Fruit fly (Drosophila melanogaster) whole organism, adult: ENCODE data around the gene dysc.

ENCODE experiments used
- CG11617 ChIP-seq: fragments of 200-800 bp; sonication (Bioruptor generic); optimal IDR thresholded peaks from 2 replicates; lab custom pipeline; 2017; ENCODE audit warnings: mild to moderate bottlenecking, missing biosample characterization, missing genetic modification reagents, missing genetic modification characterization
- CG12768 ChIP-seq: fragments of 200-800 bp; sonication (Bioruptor generic); optimal IDR thresholded peaks from 2 replicates; lab custom pipeline; 2017; ENCODE audit warnings: missing biosample characterization, missing genetic modification characterization, mild to moderate bottlenecking, moderate library complexity, missing genetic modification reagents
- CG14711 ChIP-seq: fragments of 200-800 bp; sonication (Bioruptor generic); optimal IDR thresholded peaks from 2 replicates; lab custom pipeline; 2018; ENCODE audit warnings: missing biosample characterization, mild to moderate bottlenecking, missing genetic modification characterization, moderate library complexity
- CG1620 ChIP-seq: fragments of 200-800 bp; sonication (Bioruptor generic); optimal IDR thresholded peaks from 2 replicates; lab custom pipeline; 2016; ENCODE audit warnings: missing biosample characterization, missing genetic modification characterization
- CG33017 ChIP-seq: fragments of 200-800 bp; sonication (Bioruptor generic); optimal IDR thresholded peaks from 2 replicates; lab custom pipeline; 2018; ENCODE audit warnings: missing biosample characterization, mild to moderate bottlenecking, missing genetic modification characterization, moderate library complexity
- CG5204 ChIP-seq: fragments of 200-800 bp; sonication (Bioruptor generic); optimal IDR thresholded peaks from 2 replicates; lab custom pipeline; 2016; ENCODE audit warnings: missing biosample characterization, missing genetic modification characterization
- CG7045 ChIP-seq: fragments of 200-800 bp; sonication (Bioruptor generic); optimal IDR thresholded peaks from 2 replicates; lab custom pipeline; 2017; ENCODE audit warnings: missing biosample characterization, mild to moderate bottlenecking, missing genetic modification characterization
- CG7101 ChIP-seq: fragments of 200-800 bp; sonication (Bioruptor generic); optimal IDR thresholded peaks from 2 replicates; lab custom pipeline; 2018; ENCODE audit warnings: missing biosample characterization, mild to moderate bottlenecking, missing genetic modification characterization, moderate library complexity
- Clk ChIP-seq: fragments of 200-800 bp; sonication (Bioruptor generic); optimal IDR thresholded peaks from 2 replicates; lab custom pipeline; 2017; ENCODE audit warnings: missing biosample characterization, missing genetic modification characterization
- Crg-1 ChIP-seq: fragments of 200-800 bp; sonication (Bioruptor generic); optimal IDR thresholded peaks from 2 replicates; lab custom pipeline; 2016; ENCODE audit warnings: missing biosample characterization, missing genetic modification characterization
- Hr96 ChIP-seq: fragments of 200-800 bp; sonication (Bioruptor generic); optimal IDR thresholded peaks from 2 replicates; lab custom pipeline; 2016; ENCODE audit warnings: missing biosample characterization, missing genetic modification characterization
- Mnt ChIP-seq: fragments of 200-800 bp; sonication (Bioruptor generic); optimal IDR thresholded peaks from 2 replicates; lab custom pipeline; 2016; ENCODE audit warnings: missing biosample characterization, mild to moderate bottlenecking, missing genetic modification characterization
- bab1 ChIP-seq: fragments of 200-800 bp; sonication (Bioruptor generic); optimal IDR thresholded peaks from 3 replicates; lab custom pipeline; 2019; ENCODE audit warnings: missing biosample characterization, mild to moderate bottlenecking, missing genetic modification characterization, moderate library complexity
- cic ChIP-seq: fragments of 200-800 bp; sonication (Bioruptor generic); optimal IDR thresholded peaks from 2 replicates; lab custom pipeline; 2017; ENCODE audit warnings: missing biosample characterization, mild to moderate bottlenecking, missing genetic modification characterization, moderate library complexity
- cnc ChIP-seq, 2 experiments: fragments of >200 bp; optimal IDR thresholded peaks; 2 replicates each; lab custom pipeline; 2017
- kay ChIP-seq: fragments of 200-800 bp; sonication (Bioruptor generic); peaks from one replicate; lab custom pipeline; 2016; ENCODE audit warnings: missing biosample characterization, missing genetic modification characterization, borderline replicate concordance
- ovo ChIP-seq: fragments of 200-800 bp; sonication (Bioruptor generic); optimal IDR thresholded peaks from 2 replicates; lab custom pipeline; 2016; ENCODE audit warnings: missing biosample characterization, missing genetic modification characterization
- pad ChIP-seq: fragments of 200-800 bp; sonication (Bioruptor generic); optimal IDR thresholded peaks from 3 replicates; lab custom pipeline; 2017; ENCODE audit warnings: missing biosample characterization, missing genetic modification characterization, mild to moderate bottlenecking, moderate library complexity, missing genetic modification reagents
- tj ChIP-seq: fragments of 200-800 bp; sonication (Bioruptor generic); optimal IDR thresholded peaks from 3 replicates; lab custom pipeline; 2017; ENCODE audit warnings: missing biosample characterization, mild to moderate bottlenecking, missing genetic modification characterization, moderate library complexity
- toe ChIP-seq: fragments of 200-800 bp; sonication (Bioruptor generic); optimal IDR thresholded peaks from 2 replicates; lab custom pipeline; 2016; ENCODE audit warnings: missing biosample characterization, missing genetic modification characterization

The dysc gene

dm6 chr3L:13863365-13863775 is 39.7 kb downstream of the dysc start:
- no peak for TF ChIP-seq bab1 (GFP tag; lab: Kevin White, UChicago)
- TF ChIP-seq CG7101 (tag; lab: Kevin White, UChicago), result no peak
- TF ChIP-seq pad (GFP tag; lab: Kevin White, UChicago), result no peak
- TF ChIP-seq CG1620 (GFP tag; lab: Kevin White, UChicago), result no peak
- no peak for TF ChIP-seq cic
- no peak for TF ChIP-seq kay (GFP tag; lab: Kevin White, UChicago)
- TF ChIP-seq CG7045 (GFP tag; lab: Kevin White, UChicago), result no peak
- TF ChIP-seq toe (GFP tag; lab: Kevin White, UChicago), result no peak
- no peak for TF ChIP-seq ovo (GFP tag; lab: Kevin White, UChicago)
- no peak for TF ChIP-seq tj
- no peak for TF ChIP-seq CG14711 (tag; lab: Kevin White, UChicago)

- TF ChIP-seq CG7101 (tag; lab: Kevin White, UChicago) (peak; percentile 38), CG7045 (GFP tag; lab: Kevin White, UChicago) (no peak), CG1620 (GFP tag; lab: Kevin White, UChicago) (no peak), CG5204 (no peak), Crg-1 (GFP tag; lab: Kevin White, UChicago) (no peak), cnc (optimal IDR thresholded peaks at IDR 0.05; lab: Kevin White, UChicago) (no peak), Mnt (peak; percentile 44), bab1 (GFP tag; lab: Kevin White, UChicago) (no peak), toe (GFP tag; lab: Kevin White, UChicago) (peak; percentile 14), ovo (GFP tag; lab: Kevin White, UChicago) (no peak), pad (GFP tag; lab: Kevin White, UChicago) (peak; percentile 12), tj (no peak), Hr96 (GFP tag; lab: Kevin White, UChicago) (peak; percentile 12), CG11617 (GFP tag; lab: Kevin White, UChicago) (no peak), cic (peak; percentile 54), kay (GFP tag; lab: Kevin White, UChicago) (no peak), CG33017 (tag; lab: Kevin White, UChicago) (peak; percentile 30), CG12768 (GFP tag; lab: Kevin White, UChicago) (no peak), CG14711 (tag; lab: Kevin White, UChicago) (no peak), Clk (GFP tag; lab: Kevin White, UChicago) (no peak)
Observed at dm6 chr3L:13862403-13862802, 40.6 kb downstream of the dysc start.

dm6 chr3L:13859688-13860373 is 43.2 kb downstream of the dysc start:
- peak in 1 of 2 experiments; percentile 4 for TF ChIP-seq cnc (optimal IDR thresholded peaks at IDR 0.05; lab: Kevin White, UChicago)
- TF ChIP-seq CG7101 (tag; lab: Kevin White, UChicago), result no peak

dm6 chr3L:13845754-13846153 is 57.3 kb downstream of the dysc start, which contains the start of gene Hml:
Gene Hml, plus strand, starts transcription at chr3L:13846054.
- TF ChIP-seq ovo (GFP tag; lab: Kevin White, UChicago) (no peak), Clk (GFP tag; lab: Kevin White, UChicago) (no peak), bab1 (GFP tag; lab: Kevin White, UChicago) (no peak), CG12768 (GFP tag; lab: Kevin White, UChicago) (no peak), Crg-1 (GFP tag; lab: Kevin White, UChicago) (no peak), cic (no peak), CG33017 (tag; lab: Kevin White, UChicago) (no peak), CG11617 (GFP tag; lab: Kevin White, UChicago) (no peak), CG7101 (tag; lab: Kevin White, UChicago) (no peak), CG14711 (tag; lab: Kevin White, UChicago) (no peak), Hr96 (GFP tag; lab: Kevin White, UChicago) (no peak)

dm6 chr3L:13845292-13845691 is 57.7 kb downstream of the dysc start:
- TF ChIP-seq bab1 (GFP tag; lab: Kevin White, UChicago), result no peak
- no peak for TF ChIP-seq CG11617 (GFP tag; lab: Kevin White, UChicago)
- no peak for TF ChIP-seq CG1620 (GFP tag; lab: Kevin White, UChicago)
- TF ChIP-seq Mnt, result no peak
- no peak for TF ChIP-seq CG7045 (GFP tag; lab: Kevin White, UChicago)
- no peak for TF ChIP-seq CG5204
- no peak for TF ChIP-seq tj
- TF ChIP-seq CG33017 (tag; lab: Kevin White, UChicago), result no peak

- TF ChIP-seq toe (GFP tag; lab: Kevin White, UChicago) (no peak), pad (GFP tag; lab: Kevin White, UChicago) (no peak), CG14711 (tag; lab: Kevin White, UChicago) (no peak), CG33017 (tag; lab: Kevin White, UChicago) (no peak), CG7045 (GFP tag; lab: Kevin White, UChicago) (no peak), Hr96 (GFP tag; lab: Kevin White, UChicago) (no peak)
Observed at dm6 chr3L:13843356-13843755, 59.7 kb downstream of the dysc start, which contains the start of gene Tsp68C. Gene Tsp68C, plus strand, starts transcription at chr3L:13843656.
